Fruit fly (Drosophila melanogaster) whole organism, wandering third instar larva: Measurements from ENCODE around the gene Idh3b.

Experiments used
- Abd-B ChIP-seq: fragments of >200 bp; optimal IDR thresholded peaks from 2 replicates; lab custom pipeline; 2017; ENCODE audit warnings: missing biosample characterization, missing genetic modification characterization
- CG32264 ChIP-seq: fragments of 200-800 bp; sonication (Bioruptor generic); optimal IDR thresholded peaks from 2 replicates; lab custom pipeline; 2016; ENCODE audit warnings: missing biosample characterization, missing genetic modification characterization
- CG9705 ChIP-seq: fragments of 200-800 bp; sonication (Bioruptor generic); optimal IDR thresholded peaks from 2 replicates; lab custom pipeline; 2018; ENCODE audit warnings: missing biosample characterization, mild to moderate bottlenecking, missing genetic modification characterization
- CrebA ChIP-seq: fragments of 200-800 bp; sonication (Bioruptor generic); optimal IDR thresholded peaks from 2 replicates; lab custom pipeline; 2016; ENCODE audit warnings: missing biosample characterization, mild to moderate bottlenecking, missing genetic modification characterization, borderline replicate concordance
- Dfd ChIP-seq: fragments of >200 bp; optimal IDR thresholded peaks from 2 replicates; lab custom pipeline; 2017; ENCODE audit warnings: missing biosample characterization, missing genetic modification characterization
- Dif ChIP-seq: fragments of 200-275, 200-300 bp; sonication (Bioruptor generic); optimal IDR thresholded peaks from 2 replicates; lab custom pipeline; 2018; ENCODE audit warnings: missing biosample characterization, missing genetic modification characterization; ENCODE audit not compliant: partially characterized antibody
- GATAd ChIP-seq: sonication (Bioruptor generic); optimal IDR thresholded peaks from 2 replicates; lab custom pipeline; 2016; ENCODE audit warnings: missing biosample characterization, missing genetic modification characterization
- HLH106 ChIP-seq: fragments of 200-800 bp; optimal IDR thresholded peaks from 3 replicates; lab custom pipeline; 2019; ENCODE audit warnings: missing biosample characterization, mild to moderate bottlenecking, missing genetic modification characterization, moderate library complexity
- Hnf4 ChIP-seq: fragments of 200-800 bp; sonication (Bioruptor generic); optimal IDR thresholded peaks from 2 replicates; lab custom pipeline; 2016; ENCODE audit warnings: missing biosample characterization, mild to moderate bottlenecking, missing genetic modification characterization
- Hr78 ChIP-seq: fragments of >200 bp; optimal IDR thresholded peaks from 2 replicates; lab custom pipeline; 2017; ENCODE audit warnings: missing biosample characterization, missing genetic modification characterization
- Hr83 ChIP-seq: fragments of 200-300 bp; sonication (Bioruptor generic); optimal IDR thresholded peaks from 2 replicates; lab custom pipeline; 2016; ENCODE audit warnings: missing biosample characterization, mild to moderate bottlenecking, missing genetic modification characterization, moderate library complexity; ENCODE audit not compliant: poor library complexity, severe bottlenecking
- Jra ChIP-seq: sonication (Bioruptor generic); optimal IDR thresholded peaks from 2 replicates; lab custom pipeline; 2016; ENCODE audit warnings: missing biosample characterization, missing genetic modification characterization
- Mio ChIP-seq: sonication (Bioruptor generic); optimal IDR thresholded peaks from 2 replicates; lab custom pipeline; 2016; ENCODE audit warnings: missing biosample characterization, missing genetic modification characterization
- N ChIP-seq: fragments of >200 bp; optimal IDR thresholded peaks from 2 replicates; lab custom pipeline; 2018; ENCODE audit warnings: missing biosample characterization, missing external identifiers, missing genetic modification characterization
- Rel ChIP-seq, 2 experiments: fragments of 200-800 bp; sonication (Bioruptor generic) in 1 of 2; optimal IDR thresholded peaks; 2 replicates in 1 of 2; 3 replicates in 1 of 2; lab custom pipeline; 2016 to 2019; ENCODE audit warnings: mild to moderate bottlenecking in 2 of 2, missing biosample characterization in 2 of 2, missing genetic modification characterization in 2 of 2, moderate library complexity in 1 of 2
- Sp1 ChIP-seq: fragments of 200-800 bp; sonication (Bioruptor generic); optimal IDR thresholded peaks from 3 replicates; lab custom pipeline; 2019; ENCODE audit warnings: missing biosample characterization, mild to moderate bottlenecking, missing genetic modification characterization, moderate library complexity
- Vsx2 ChIP-seq: fragments of 200-300, 225-300 bp; sonication (Bioruptor generic); optimal IDR thresholded peaks from 2 replicates; lab custom pipeline; 2018; ENCODE audit warnings: missing biosample characterization, missing genetic modification characterization; ENCODE audit not compliant: partially characterized antibody
- br ChIP-seq: fragments of 200-800 bp; sonication (Bioruptor generic); optimal IDR thresholded peaks from 2 replicates; lab custom pipeline; 2016; ENCODE audit warnings: missing biosample characterization, missing genetic modification characterization
- brk ChIP-seq: fragments of 200-800 bp; sonication (Bioruptor generic); optimal IDR thresholded peaks from 2 replicates; lab custom pipeline; 2016; ENCODE audit warnings: missing biosample characterization, mild to moderate bottlenecking, missing genetic modification characterization
- dl ChIP-seq, 2 experiments: fragments of 175-275, 200-275 bp in 1 of 2; fragments of 200-275 bp in 1 of 2; sonication (Bioruptor generic); optimal IDR thresholded peaks; lab custom pipeline; 2018; ENCODE audit warnings: mild to moderate bottlenecking in 2 of 2, missing biosample characterization in 2 of 2, missing genetic modification characterization in 2 of 2, moderate library complexity in 2 of 2; ENCODE audit not compliant: partially characterized antibody in 2 of 2, insufficient read depth in 1 of 2
- dmrt93B ChIP-seq: fragments of 200-800 bp; sonication (Bioruptor generic); optimal IDR thresholded peaks from 2 replicates; lab custom pipeline; 2018; ENCODE audit warnings: missing biosample characterization, mild to moderate bottlenecking, missing genetic modification characterization
- dsf ChIP-seq: sonication (Bioruptor generic); optimal IDR thresholded peaks from 2 replicates; lab custom pipeline; 2016; ENCODE audit warnings: missing biosample characterization, missing genetic modification characterization, borderline replicate concordance
- ey ChIP-seq: fragments of 200-800 bp; sonication (Bioruptor generic); optimal IDR thresholded peaks from 2 replicates; lab custom pipeline; 2016; ENCODE audit warnings: missing biosample characterization, missing genetic modification characterization
- foxo ChIP-seq, 2 experiments: fragments of 200-800 bp; sonication (Bioruptor generic); optimal IDR thresholded peaks; 2 replicates in 1 of 2; 3 replicates in 1 of 2; lab custom pipeline; 2016 to 2017; ENCODE audit warnings: missing biosample characterization in 2 of 2, missing genetic modification characterization in 2 of 2
- fru ChIP-seq: fragments of 200-800 bp; sonication (Bioruptor generic); optimal IDR thresholded peaks from 3 replicates; lab custom pipeline; 2016; ENCODE audit warnings: missing biosample characterization, mild to moderate bottlenecking, missing genetic modification characterization
- h ChIP-seq: fragments of 200-800 bp; sonication (Bioruptor generic); optimal IDR thresholded peaks from 3 replicates; lab custom pipeline; 2016; ENCODE audit warnings: missing biosample characterization, mild to moderate bottlenecking, missing genetic modification characterization
- lola ChIP-seq: fragments of >200 bp; optimal IDR thresholded peaks from 2 replicates; lab custom pipeline; 2017; ENCODE audit warnings: missing biosample characterization, missing genetic modification characterization
- psq ChIP-seq: fragments of 200-800 bp; sonication (Bioruptor generic); optimal IDR thresholded peaks from 3 replicates; lab custom pipeline; 2017; ENCODE audit warnings: missing biosample characterization, mild to moderate bottlenecking, missing genetic modification characterization, moderate library complexity
- rgr ChIP-seq: fragments of 200-800 bp; sonication (Bioruptor generic); optimal IDR thresholded peaks from 3 replicates; lab custom pipeline; 2016; ENCODE audit warnings: missing biosample characterization, mild to moderate bottlenecking, missing genetic modification characterization
- sv ChIP-seq: fragments of 200-800 bp; sonication (Bioruptor generic); optimal IDR thresholded peaks from 3 replicates; lab custom pipeline; 2016; ENCODE audit warnings: missing biosample characterization, missing genetic modification characterization
- tai ChIP-seq: sonication (Bioruptor generic); optimal IDR thresholded peaks from 2 replicates; lab custom pipeline; 2016; ENCODE audit warnings: missing biosample characterization, missing genetic modification characterization
- usp ChIP-seq: fragments of >200 bp; optimal IDR thresholded peaks from 2 replicates; lab custom pipeline; 2017; ENCODE audit warnings: missing biosample characterization, missing genetic modification characterization
- woc ChIP-seq: sonication (Bioruptor generic); optimal IDR thresholded peaks from 2 replicates; lab custom pipeline; 2016; ENCODE audit warnings: missing biosample characterization, mild to moderate bottlenecking, missing genetic modification characterization

Idh3b gene

DNA sequence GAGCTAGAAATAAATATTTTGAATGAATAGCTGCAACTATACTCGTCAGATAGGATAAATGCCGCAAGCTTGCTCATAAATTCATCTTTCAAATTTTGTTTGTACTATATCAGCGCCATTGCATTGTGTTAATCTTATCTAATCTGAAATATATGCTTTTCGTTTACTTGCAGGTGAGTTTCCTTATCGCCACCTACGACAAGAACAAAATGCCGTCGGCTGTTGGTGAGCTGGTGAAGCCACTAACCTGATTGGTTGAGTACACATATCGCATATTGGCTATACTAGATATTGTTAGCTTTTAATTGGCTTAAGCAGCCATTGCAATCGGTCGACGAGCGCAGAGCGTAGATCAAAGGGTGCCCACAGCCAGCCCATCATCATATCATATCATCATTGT is 34.6 kb upstream of the Idh3b start:
- TF ChIP-seq Dfd, result no peak
- TF ChIP-seq Hr78 (GFP tag; lab: Kevin White, UChicago), result no peak
- TF ChIP-seq, all 38 proteins: peak for 0

DNA sequence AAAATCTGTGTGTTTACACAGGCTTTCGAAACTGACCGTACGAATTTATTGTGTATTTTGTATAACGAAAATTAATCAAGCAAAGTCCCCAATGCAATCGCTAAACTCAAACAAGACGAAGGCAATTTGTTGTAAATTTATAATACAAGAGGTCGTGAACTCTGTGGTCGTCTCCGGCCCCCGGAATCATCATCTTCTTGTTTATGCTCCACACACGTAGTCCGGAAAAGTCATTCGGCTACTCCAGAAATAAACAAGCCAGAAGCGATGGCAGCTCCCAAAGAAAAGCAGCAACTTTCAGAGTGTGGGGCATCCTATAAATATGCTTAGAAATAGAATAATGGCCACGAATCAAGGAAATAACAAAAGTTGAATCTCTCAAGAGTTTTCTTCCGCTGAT is 34.0 kb upstream of the Idh3b start:
- TF ChIP-seq dl (GFP tag; optimal IDR thresholded peaks at IDR 0.05; lab: Kevin White, UChicago; ENCODE audit: insufficient read depth in 1 of 2, partially characterized antibody in 2 of 2) (no peak), dsf (GFP tag; lab: Kevin White, UChicago) (no peak), HLH106 (no peak), GATAd (GFP tag; lab: Kevin White, UChicago) (no peak)

DNA sequence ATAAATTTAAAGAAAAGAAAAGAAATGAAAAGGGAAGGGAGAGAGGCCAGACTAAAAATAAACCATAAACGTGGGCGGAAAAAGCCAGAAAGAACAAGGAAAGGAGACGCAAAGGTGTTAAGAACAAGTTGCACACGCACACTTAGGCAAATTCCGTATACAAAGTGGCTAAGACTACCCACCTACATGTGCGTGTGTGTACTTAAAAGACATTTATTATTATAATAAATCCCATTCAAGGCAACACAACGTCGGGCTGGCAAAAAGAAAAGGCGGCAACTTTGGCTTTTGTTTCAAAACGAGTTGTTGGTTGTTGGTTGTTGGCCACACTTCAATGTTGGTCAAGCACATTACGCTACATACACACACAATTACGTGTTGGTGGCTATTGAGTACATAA is 33.1 kb upstream of the Idh3b start:
- no peak for TF ChIP-seq Hnf4
- no peak for TF ChIP-seq psq (GFP tag; lab: Kevin White, UChicago)
- no peak for TF ChIP-seq dmrt93B (GFP tag; lab: Kevin White, UChicago)
- TF ChIP-seq Rel (GFP tag; optimal IDR thresholded peaks at IDR 0.05; lab: Kevin White, UChicago), result no peak
- TF ChIP-seq Rel (tag; optimal IDR thresholded peaks at IDR 0.05; lab: Kevin White, UChicago), result no peak
- TF ChIP-seq Dif (GFP tag; lab: Kevin White, UChicago), result no peak
- TF ChIP-seq Sp1 (GFP tag; lab: Kevin White, UChicago), result no peak
- no peak for TF ChIP-seq CrebA (GFP tag; lab: Kevin White, UChicago)
- TF ChIP-seq brk (GFP tag; lab: Kevin White, UChicago), result no peak
- no peak for TF ChIP-seq dsf (GFP tag; lab: Kevin White, UChicago)
- no peak for TF ChIP-seq Vsx2 (GFP tag; lab: Kevin White, UChicago)
- no peak for TF ChIP-seq br (GFP tag; lab: Kevin White, UChicago)
- no peak for TF ChIP-seq tai (GFP tag; lab: Kevin White, UChicago)
- TF ChIP-seq Hr78 (GFP tag; lab: Kevin White, UChicago), result no peak
- TF ChIP-seq N (GFP tag; lab: Kevin White, UChicago), result no peak
- TF ChIP-seq Jra (GFP tag; lab: Kevin White, UChicago), result no peak

DNA sequence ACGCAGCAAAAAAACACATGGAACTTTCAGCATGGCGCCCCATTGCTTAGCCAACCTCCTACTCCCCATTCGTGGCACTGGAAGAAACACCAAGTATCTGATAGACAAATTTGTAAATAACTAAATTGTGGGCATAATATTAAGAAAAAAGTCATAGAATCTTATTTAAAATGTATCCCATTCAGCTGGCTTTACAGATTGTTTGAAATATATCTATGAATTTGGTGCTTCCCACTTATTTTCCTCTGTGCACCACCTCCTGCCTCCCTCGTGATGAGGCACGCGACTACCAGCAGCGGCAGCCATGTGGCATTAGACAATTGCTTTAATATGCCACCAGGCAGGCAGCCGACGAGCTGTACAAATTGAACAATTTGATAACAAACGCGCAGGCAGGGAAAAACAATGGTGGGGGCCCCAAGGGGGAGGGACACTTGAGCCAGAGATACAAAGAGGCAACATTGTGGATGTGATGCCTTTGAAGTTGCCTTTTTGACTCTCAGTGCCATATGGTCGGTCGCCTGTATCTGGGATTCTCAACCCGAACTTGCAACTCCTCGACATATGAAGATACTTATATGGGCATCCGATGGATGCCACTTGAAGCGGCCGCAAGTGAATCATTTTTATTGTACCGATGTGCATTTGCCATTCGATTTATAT is 30.1 kb upstream of the Idh3b start:
- no peak for TF ChIP-seq dl (GFP tag; optimal IDR thresholded peaks at IDR 0.05; lab: Kevin White, UChicago; ENCODE audit: insufficient read depth in 1 of 2, partially characterized antibody in 2 of 2)
- peak; percentile 8 for TF ChIP-seq HLH106
- no peak for TF ChIP-seq lola (GFP tag; lab: Kevin White, UChicago)
- no peak for TF ChIP-seq woc (GFP tag; lab: Kevin White, UChicago)
- TF ChIP-seq N (GFP tag; lab: Kevin White, UChicago), result no peak
- TF ChIP-seq foxo (GFP tag; optimal IDR thresholded peaks at IDR 0.05; lab: Kevin White, UChicago), result peak in 1 of 2 experiments; percentile 45
- no peak for TF ChIP-seq CrebA (GFP tag; lab: Kevin White, UChicago)
- no peak for TF ChIP-seq CG32264 (GFP tag; lab: Kevin White, UChicago)
- TF ChIP-seq CG9705, result no peak
- peak; percentile 16 for TF ChIP-seq Hnf4
- no peak for TF ChIP-seq Dfd
- TF ChIP-seq usp (GFP tag; lab: Kevin White, UChicago), result no peak
- no peak for TF ChIP-seq Hr83
- TF ChIP-seq Hr78 (GFP tag; lab: Kevin White, UChicago), result no peak
- TF ChIP-seq Sp1 (GFP tag; lab: Kevin White, UChicago), result no peak
- no peak for TF ChIP-seq psq (GFP tag; lab: Kevin White, UChicago)
- TF ChIP-seq GATAd (GFP tag; lab: Kevin White, UChicago), result no peak
- no peak for TF ChIP-seq Vsx2 (GFP tag; lab: Kevin White, UChicago)
- peak; percentile 36 for TF ChIP-seq fru (GFP tag; lab: Kevin White, UChicago)
- no peak for TF ChIP-seq dmrt93B (GFP tag; lab: Kevin White, UChicago)
- no peak for TF ChIP-seq Abd-B
- TF ChIP-seq rgr (GFP tag; lab: Kevin White, UChicago), result peak; percentile 35
- TF ChIP-seq Mio (GFP tag; lab: Kevin White, UChicago), result no peak
- TF ChIP-seq brk (GFP tag; lab: Kevin White, UChicago), result no peak
- no peak for TF ChIP-seq Dif (GFP tag; lab: Kevin White, UChicago)
- peak; percentile 44 for TF ChIP-seq ey (GFP tag; lab: Kevin White, UChicago)
- TF ChIP-seq sv (GFP tag; lab: Kevin White, UChicago), result peak; percentile 55
- peak; percentile 42 for TF ChIP-seq h (GFP tag; lab: Kevin White, UChicago)
- TF ChIP-seq br (GFP tag; lab: Kevin White, UChicago), result peak; percentile 20
- TF ChIP-seq Jra (GFP tag; lab: Kevin White, UChicago), result no peak
- TF ChIP-seq dsf (GFP tag; lab: Kevin White, UChicago), result no peak
- no peak for TF ChIP-seq Rel (GFP tag; optimal IDR thresholded peaks at IDR 0.05; lab: Kevin White, UChicago)
- TF ChIP-seq Rel (tag; optimal IDR thresholded peaks at IDR 0.05; lab: Kevin White, UChicago), result no peak
